Worm (Caenorhabditis elegans): ENCODE data around the gene C17H12.6.

C17H12.6 gene

DNA sequence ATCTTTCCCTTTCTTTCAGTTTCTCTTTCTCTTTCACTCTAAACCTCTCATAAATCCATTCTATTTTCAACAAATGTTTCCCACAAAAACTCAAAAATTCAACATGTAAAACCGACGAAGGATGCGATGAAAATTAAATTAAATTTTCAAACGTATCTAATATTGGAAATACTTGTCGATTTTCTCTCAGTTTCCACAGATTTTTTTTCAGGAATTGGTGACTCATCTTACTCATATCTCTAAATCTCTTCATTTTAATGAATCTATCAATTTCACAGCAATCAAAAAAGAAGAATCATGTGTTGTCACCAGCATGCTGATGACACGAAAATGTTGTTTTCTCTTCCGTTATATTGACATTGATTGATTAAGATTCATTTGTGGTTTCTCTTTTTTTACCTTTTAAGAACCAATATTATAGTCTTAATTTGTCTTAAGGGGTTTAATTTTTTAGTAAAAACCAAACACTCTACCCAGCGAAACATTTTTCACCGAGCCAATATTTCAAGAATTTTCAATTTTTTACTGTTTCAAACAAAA lies 18.4 kb downstream of the C17H12.6 start:
- TF ChIP-seq tab-1 (GFP tag; IDR thresholded peaks at IDR 0.05) (no peak), flt-1 (GFP tag; IDR thresholded peaks at IDR 0.05) (no peak), ztf-23 (GFP tag; IDR thresholded peaks at IDR 0.05) (no peak), klf-2 (GFP tag; conservative IDR thresholded peaks at IDR 0.05) (no peak), T22C8.4 (GFP tag; IDR thresholded peaks at IDR 0.05) (no peak), ztf-29 (GFP tag; IDR thresholded peaks at IDR 0.05) (no peak), med-1 (GFP tag; optimal IDR thresholded peaks at IDR 0.05; ENCODE audit: insufficient read depth) (no peak), ref-1 (GFP tag; conservative IDR thresholded peaks at IDR 0.05) (no peak), cog-1 (tag; optimal IDR thresholded peaks at IDR 0.05) (no peak)

DNA sequence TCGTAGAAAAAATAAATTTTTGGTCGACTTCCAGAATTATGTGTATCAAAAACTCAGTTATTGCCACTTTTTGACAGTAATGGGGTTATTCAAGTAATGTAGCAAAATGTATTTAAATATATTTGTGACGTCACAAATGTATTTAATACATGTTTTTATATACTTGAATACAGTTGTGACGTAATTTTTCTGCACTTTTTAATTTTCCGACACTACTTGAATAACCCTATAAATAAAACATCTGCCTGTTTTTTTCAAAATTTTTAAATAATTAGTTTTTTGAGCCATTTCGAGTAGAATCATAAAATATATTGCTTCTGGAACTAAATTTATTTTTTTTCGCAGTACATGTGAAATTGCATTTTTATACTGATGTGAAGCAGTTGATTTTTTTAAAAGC lies 19.0 kb downstream of the C17H12.6 start:
- TF ChIP-seq ztf-23 (GFP tag; IDR thresholded peaks at IDR 0.05) (no peak), cog-1 (tag; optimal IDR thresholded peaks at IDR 0.05) (no peak)

- TF ChIP-seq ztf-29 (GFP tag; IDR thresholded peaks at IDR 0.05) (no peak), ref-1 (GFP tag; conservative IDR thresholded peaks at IDR 0.05) (no peak), med-1 (GFP tag; optimal IDR thresholded peaks at IDR 0.05; ENCODE audit: insufficient read depth) (no peak)
Observed at ce11 chrIV:6802132-6802531, 20.2 kb downstream of the C17H12.6 start, which contains the start of the genes cest-4 and C17H12.11. cest-4 (minus strand) TSS chrIV:6802337. C17H12.11 (plus strand) TSS chrIV:6802387.

DNA sequence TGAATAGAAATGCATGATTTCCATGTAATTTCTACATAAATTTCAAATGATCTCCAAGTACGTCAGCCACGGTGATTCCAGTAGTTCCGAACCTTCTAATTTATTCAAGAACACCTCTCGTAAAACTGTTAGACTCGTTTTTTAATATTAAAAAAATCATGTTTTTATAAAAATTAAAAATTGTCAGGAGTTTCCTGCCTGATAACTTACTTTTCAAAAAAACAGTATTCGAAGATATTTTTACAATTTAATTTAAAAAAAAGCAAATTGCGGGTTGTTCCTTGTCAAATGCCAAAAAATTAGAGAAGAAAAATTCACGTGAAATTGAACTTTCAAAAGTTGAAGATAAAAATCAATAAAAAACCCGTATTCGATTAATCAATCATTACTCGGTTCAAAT lies 26.8 kb downstream of the C17H12.6 start, which contains the start of the genes C17H12.3 and C17H12.12:
C17H12.3 (minus strand) TSS at position 101 of the 400 bp plus-strand sequence.
C17H12.12 (plus strand) TSS at position 396 of the 400 bp plus-strand sequence.
- TF ChIP-seq klf-2 (GFP tag; conservative IDR thresholded peaks at IDR 0.05), result no peak
- TF ChIP-seq ref-1 (GFP tag; conservative IDR thresholded peaks at IDR 0.05), result no peak
- TF ChIP-seq ztf-23 (GFP tag; IDR thresholded peaks at IDR 0.05), result no peak
- TF ChIP-seq tab-1 (GFP tag; IDR thresholded peaks at IDR 0.05), result no peak
- TF ChIP-seq ztf-29 (GFP tag; IDR thresholded peaks at IDR 0.05), result no peak

ce11 chrIV:6793310-6793966 lies 28.9 kb downstream of the C17H12.6 start:
- TF ChIP-seq ztf-29 (GFP tag; IDR thresholded peaks at IDR 0.05), result no peak
- no peak for TF ChIP-seq T22C8.4 (GFP tag; IDR thresholded peaks at IDR 0.05)
- TF ChIP-seq tab-1 (GFP tag; IDR thresholded peaks at IDR 0.05), result no peak
- no peak for TF ChIP-seq flt-1 (GFP tag; IDR thresholded peaks at IDR 0.05)
- TF ChIP-seq ztf-23 (GFP tag; IDR thresholded peaks at IDR 0.05), result no peak
- TF ChIP-seq cog-1 (tag; optimal IDR thresholded peaks at IDR 0.05), result no peak
- TF ChIP-seq klf-2 (GFP tag; conservative IDR thresholded peaks at IDR 0.05), result no peak
- TF ChIP-seq ref-1 (GFP tag; conservative IDR thresholded peaks at IDR 0.05), result no peak
- no peak for TF ChIP-seq med-1 (GFP tag; optimal IDR thresholded peaks at IDR 0.05; ENCODE audit: insufficient read depth)

DNA sequence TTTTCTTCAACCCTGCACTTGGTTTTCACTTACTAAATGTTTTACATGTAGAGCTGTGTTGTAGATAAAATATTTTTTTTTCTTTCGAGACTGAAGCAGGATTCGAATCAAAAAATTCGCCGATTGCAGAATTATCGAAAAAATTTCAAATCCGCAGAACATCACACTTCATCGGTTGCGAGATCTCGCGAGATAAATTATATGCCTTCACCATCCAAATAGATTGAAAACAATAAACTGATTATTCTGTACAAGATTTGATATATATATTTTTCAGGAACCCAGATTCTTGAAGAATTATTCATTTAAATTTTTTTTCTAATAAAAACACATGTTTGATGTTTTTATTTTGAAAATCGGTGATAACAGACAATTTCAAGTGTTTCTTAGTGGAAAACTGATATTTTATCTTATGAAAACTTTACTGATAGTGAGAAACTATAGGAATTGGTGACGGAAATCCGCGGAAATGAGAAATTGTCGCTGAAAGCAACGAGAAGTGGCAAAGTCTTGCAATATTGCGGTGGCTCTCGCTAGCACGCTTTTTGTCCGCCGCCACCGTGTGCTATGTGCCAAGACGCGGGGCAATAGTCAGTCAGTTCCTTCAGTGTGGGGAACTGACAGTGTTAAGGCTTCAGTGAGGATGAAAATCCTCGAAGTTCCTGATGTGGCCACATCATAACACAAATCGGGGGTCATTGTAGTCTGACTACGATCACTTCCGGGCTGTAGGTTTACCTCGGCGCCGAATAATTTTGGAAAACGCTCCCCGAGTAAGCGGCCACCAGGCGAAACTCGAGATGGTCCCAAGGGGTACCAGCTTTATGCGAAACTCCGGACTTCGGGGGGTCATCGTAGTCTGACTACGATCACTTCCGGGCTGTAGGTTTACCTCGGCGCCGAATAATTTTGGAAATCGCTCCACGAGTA lies 29.7 kb downstream of the C17H12.6 start:
- TF ChIP-seq cog-1 (tag; optimal IDR thresholded peaks at IDR 0.05), result no peak
- no peak for TF ChIP-seq flt-1 (GFP tag; IDR thresholded peaks at IDR 0.05)
- no peak for TF ChIP-seq ztf-23 (GFP tag; IDR thresholded peaks at IDR 0.05)
- no peak for TF ChIP-seq ztf-29 (GFP tag; IDR thresholded peaks at IDR 0.05)

ce11 chrIV:6790438-6791124 lies 31.7 kb downstream of the C17H12.6 start, which contains the start of the genes C17H12.2 and vha-8:
C17H12.2 (minus strand) TSS chrIV:6790488.
vha-8 (plus strand) TSS chrIV:6791074.
- TF ChIP-seq cog-1 (tag; optimal IDR thresholded peaks at IDR 0.05) (peak; percentile 84), flt-1 (GFP tag; IDR thresholded peaks at IDR 0.05) (no peak)

ce11 chrIV:6789950-6790349 lies 32.4 kb downstream of the C17H12.6 start:
- TF ChIP-seq klf-2 (GFP tag; conservative IDR thresholded peaks at IDR 0.05) (no peak), ztf-23 (GFP tag; IDR thresholded peaks at IDR 0.05) (no peak), med-1 (GFP tag; optimal IDR thresholded peaks at IDR 0.05; ENCODE audit: insufficient read depth) (no peak), ztf-29 (GFP tag; IDR thresholded peaks at IDR 0.05) (no peak), ref-1 (GFP tag; conservative IDR thresholded peaks at IDR 0.05) (no peak), tab-1 (GFP tag; IDR thresholded peaks at IDR 0.05) (no peak), cog-1 (tag; optimal IDR thresholded peaks at IDR 0.05) (no peak), flt-1 (GFP tag; IDR thresholded peaks at IDR 0.05) (no peak), T22C8.4 (GFP tag; IDR thresholded peaks at IDR 0.05) (no peak)

- no peak for TF ChIP-seq cog-1 (tag; optimal IDR thresholded peaks at IDR 0.05)
- no peak for TF ChIP-seq T22C8.4 (GFP tag; IDR thresholded peaks at IDR 0.05)
Observed at ce11 chrIV:6785873-6786272, 36.4 kb downstream of the C17H12.6 start.

- TF ChIP-seq ref-1 (GFP tag; conservative IDR thresholded peaks at IDR 0.05), result no peak
- TF ChIP-seq ztf-23 (GFP tag; IDR thresholded peaks at IDR 0.05), result no peak
- no peak for TF ChIP-seq klf-2 (GFP tag; conservative IDR thresholded peaks at IDR 0.05)
- TF ChIP-seq T22C8.4 (GFP tag; IDR thresholded peaks at IDR 0.05), result no peak
- TF ChIP-seq tab-1 (GFP tag; IDR thresholded peaks at IDR 0.05), result no peak
- no peak for TF ChIP-seq ztf-29 (GFP tag; IDR thresholded peaks at IDR 0.05)
- TF ChIP-seq med-1 (GFP tag; optimal IDR thresholded peaks at IDR 0.05; ENCODE audit: insufficient read depth), result no peak
- TF ChIP-seq cog-1 (tag; optimal IDR thresholded peaks at IDR 0.05), result no peak
- TF ChIP-seq flt-1 (GFP tag; IDR thresholded peaks at IDR 0.05), result no peak
Observed at ce11 chrIV:6785151-6785550, 37.2 kb downstream of the C17H12.6 start, which contains the start of gene dyci-1. dyci-1 (minus strand) TSS chrIV:6785272.
